Fruit fly (Drosophila melanogaster): ENCODE data around the gene CG13895.

CG13895 gene

DNA sequence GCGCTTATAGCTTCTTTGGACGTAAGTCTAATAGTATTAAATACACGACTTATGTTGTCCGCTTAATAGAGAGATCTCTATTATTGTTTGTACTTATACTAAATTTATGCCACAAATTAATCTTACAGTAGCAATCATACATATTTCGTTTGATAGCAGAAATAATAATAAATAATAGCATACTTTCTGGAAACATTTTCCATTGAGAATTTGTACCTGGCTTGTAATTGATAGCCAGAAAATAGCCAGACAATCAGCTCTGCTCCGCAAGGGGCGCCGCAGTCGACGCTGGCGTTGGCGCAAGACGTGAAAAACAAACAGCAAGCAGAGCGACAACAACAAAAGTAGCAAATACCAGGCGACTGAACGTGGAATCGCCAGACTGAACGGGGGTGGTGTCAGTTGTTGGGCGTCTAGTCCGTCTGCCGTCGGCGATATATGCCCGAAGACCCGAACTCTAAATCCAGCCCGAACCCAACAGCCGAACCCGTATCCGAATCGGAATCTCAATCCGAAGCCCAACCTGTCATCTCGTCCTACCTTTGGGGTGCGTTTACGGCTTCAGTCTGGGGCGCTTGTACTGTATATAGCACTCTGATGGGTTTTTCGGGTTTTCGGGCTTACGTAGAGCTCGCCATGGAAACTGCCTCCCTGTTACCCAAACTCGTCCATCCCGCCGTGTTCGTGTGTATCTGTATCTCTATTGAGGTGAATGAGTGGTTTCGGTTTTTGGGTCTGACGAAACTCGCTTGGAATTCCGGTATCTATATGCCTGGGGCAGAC, 8.4 kb downstream of the CG13895 start (continued):
- no peak for TF ChIP-seq CG6683 (GFP tag; optimal IDR thresholded peaks at IDR 0.05)
- TF ChIP-seq gcm (GFP tag; optimal IDR thresholded peaks at IDR 0.05), result no peak
- peak; percentile 30 for TF ChIP-seq fd102C (GFP tag; optimal IDR thresholded peaks at IDR 0.05)
- peak; percentile 8 for TF ChIP-seq Camta (GFP tag; optimal IDR thresholded peaks at IDR 0.05)
- peak; percentile 5 for TF ChIP-seq schlank (tag; optimal IDR thresholded peaks at IDR 0.05)
- TF ChIP-seq psq (GFP tag; optimal IDR thresholded peaks at IDR 0.05), result no peak
- TF ChIP-seq CG33213 (GFP tag; optimal IDR thresholded peaks at IDR 0.05), result no peak
- peak; percentile 28; the same call in 1 of the 2 replicates for TF ChIP-seq stc (GFP tag; IDR thresholded peaks at IDR 0.05)
- TF ChIP-seq nom (GFP tag; optimal IDR thresholded peaks at IDR 0.05), result no peak
- no peak for TF ChIP-seq CG4617 (GFP tag; optimal IDR thresholded peaks at IDR 0.05; ENCODE audit: borderline replicate concordance)
- TF ChIP-seq ems (GFP tag; optimal IDR thresholded peaks at IDR 0.05), result no peak
- TF ChIP-seq dan (GFP tag; IDR thresholded peaks at IDR 0.05), result no peak
- TF ChIP-seq D19A (tag; optimal IDR thresholded peaks at IDR 0.05), result peak; percentile 55
- TF ChIP-seq CG18619 (GFP tag; optimal IDR thresholded peaks at IDR 0.05), result peak; percentile 47
- TF ChIP-seq lmd (GFP tag; IDR thresholded peaks at IDR 0.05), result 0 out of 2 replicates have a peak, but pooled peaks have one; percentile 9
- TF ChIP-seq dmrt99B (tag; optimal IDR thresholded peaks at IDR 0.05), result no peak
- TF ChIP-seq HLH54F (GFP tag; optimal IDR thresholded peaks at IDR 0.05), result no peak
- no peak for TF ChIP-seq Ets65A (GFP tag)
- TF ChIP-seq wor (GFP tag; IDR thresholded peaks at IDR 0.05), result no peak
- no peak for TF ChIP-seq gce (GFP tag; IDR thresholded peaks at IDR 0.05)
- peak; percentile 42 for TF ChIP-seq Usf (GFP tag; optimal IDR thresholded peaks at IDR 0.05)
- no peak for TF ChIP-seq ERR (GFP tag; optimal IDR thresholded peaks at IDR 0.05)
- no peak for TF ChIP-seq gfzf (GFP tag; optimal IDR thresholded peaks at IDR 0.05)
- TF ChIP-seq Dp (GFP tag; optimal IDR thresholded peaks at IDR 0.05), result no peak
- TF ChIP-seq CG6254 (GFP tag; optimal IDR thresholded peaks at IDR 0.05), result no peak
- TF ChIP-seq pan (optimal IDR thresholded peaks at IDR 0.05), result no peak
- TF ChIP-seq pan (GFP tag; optimal IDR thresholded peaks at IDR 0.05 in 1 of 2, IDR thresholded peaks at IDR 0.05 in 1 of 2), result no peak
- no peak for TF ChIP-seq CG18011 (GFP tag; optimal IDR thresholded peaks at IDR 0.05)
- TF ChIP-seq Chrac-16 (GFP tag; optimal IDR thresholded peaks at IDR 0.05), result peak; percentile 59
- TF ChIP-seq CG8478 (optimal IDR thresholded peaks at IDR 0.05), result no peak
- TF ChIP-seq CG17912 (GFP tag; optimal IDR thresholded peaks at IDR 0.05), result no peak
- TF ChIP-seq MESR4 (GFP tag; optimal IDR thresholded peaks at IDR 0.05), result no peak
- no peak for TF ChIP-seq cg (GFP tag; optimal IDR thresholded peaks at IDR 0.05)
- TF ChIP-seq CG14441 (GFP tag; IDR thresholded peaks at IDR 0.05), result no peak
- TF ChIP-seq jing (GFP tag; optimal IDR thresholded peaks at IDR 0.05), result peak; percentile 19
- peak; percentile 24 for TF ChIP-seq pnt (GFP tag; optimal IDR thresholded peaks at IDR 0.05)
- no peak for TF ChIP-seq CG8089 (GFP tag; optimal IDR thresholded peaks at IDR 0.05)
- peak; percentile 51 for TF ChIP-seq chn (GFP tag; optimal IDR thresholded peaks at IDR 0.05)
- TF ChIP-seq HLH3B (GFP tag; IDR thresholded peaks at IDR 0.05), result no peak
- TF ChIP-seq slou (GFP tag; optimal IDR thresholded peaks at IDR 0.05), result no peak
- no peak for TF ChIP-seq fd64A (GFP tag; optimal IDR thresholded peaks at IDR 0.05)
- TF ChIP-seq vfl (GFP tag; optimal IDR thresholded peaks at IDR 0.05), result no peak
- TF ChIP-seq CG2678 (tag; optimal IDR thresholded peaks at IDR 0.05), result peak; percentile 62
- TF ChIP-seq repo (GFP tag; optimal IDR thresholded peaks at IDR 0.05), result no peak
- no peak for TF ChIP-seq CG13624 (GFP tag; optimal IDR thresholded peaks at IDR 0.05)
- TF ChIP-seq Gsc (GFP tag; IDR thresholded peaks at IDR 0.05), result no peak
- 0 out of 2 replicates have a peak, but pooled peaks have one; percentile 4 for TF ChIP-seq ssp (GFP tag; IDR thresholded peaks at IDR 0.05)
- no peak for TF ChIP-seq Myb (GFP tag; optimal IDR thresholded peaks at IDR 0.05)
- peak; percentile 48; the same call in 2 of the 3 replicates for TF ChIP-seq dysf (GFP tag; IDR thresholded peaks at IDR 0.05)
- no peak for TF ChIP-seq hbn (GFP tag; IDR thresholded peaks at IDR 0.05; ENCODE audit: partially characterized antibody)
- no peak for TF ChIP-seq Sry-δ (GFP tag; optimal IDR thresholded peaks at IDR 0.05)

All from whole organism, embryonic.